Worm (Caenorhabditis elegans) whole organism, late embryonic: ENCODE results near the gene Y71H2AM.3.

Source experiments
- C08G9.2 ChIP-seq: sonication (generic microtip); optimal IDR thresholded peaks from 2 replicates; lab custom pipeline; 2016; ENCODE audit warnings: mild to moderate bottlenecking, missing genetic modification characterization, moderate library complexity, missing compliant biosample characterization
- K09A11.1 ChIP-seq: sonication (generic microtip); optimal IDR thresholded peaks from 2 replicates; lab custom pipeline; 2017; ENCODE audit warnings: antibody characterized with exemption, mild to moderate bottlenecking, missing genetic modification characterization, missing compliant biosample characterization; ENCODE audit not compliant: insufficient read depth
- ceh-18 ChIP-seq: sonication (generic microtip); optimal IDR thresholded peaks from 2 replicates; lab custom pipeline; 2016; ENCODE audit warnings: missing genetic modification characterization, missing compliant biosample characterization
- ceh-19 ChIP-seq: fragments of 200-800 bp; sonication (Bioruptor generic); optimal IDR thresholded peaks from 2 replicates; lab custom pipeline; 2018; ENCODE audit warnings: mild to moderate bottlenecking, missing genetic modification characterization, missing compliant biosample characterization
- ceh-22 ChIP-seq: sonication (generic microtip); optimal IDR thresholded peaks from 2 replicates; lab custom pipeline; 2017; ENCODE audit warnings: missing biosample characterization, missing genetic modification characterization
- ceh-30 ChIP-seq: fragments of 150-350 bp; optimal IDR thresholded peaks from 2 replicates; lab custom pipeline; 2014; ENCODE audit warnings: missing biosample characterization, missing genetic modification characterization
- ceh-48 ChIP-seq: sonication (generic microtip); optimal IDR thresholded peaks from 2 replicates; lab custom pipeline; 2016; ENCODE audit warnings: missing genetic modification characterization, inconsistent platforms, missing compliant biosample characterization
- ceh-9 ChIP-seq: sonication (generic microtip); optimal IDR thresholded peaks from 2 replicates; lab custom pipeline; 2016; ENCODE audit warnings: mild to moderate bottlenecking, missing genetic modification characterization, inconsistent platforms, missing compliant biosample characterization
- dmd-4 ChIP-seq: sonication (generic microtip); optimal IDR thresholded peaks from 2 replicates; lab custom pipeline; 2016; ENCODE audit warnings: borderline replicate concordance, missing genetic modification characterization, missing compliant biosample characterization
- dve-1 ChIP-seq: sonication (generic microtip); optimal IDR thresholded peaks from 2 replicates; lab custom pipeline; 2017; ENCODE audit warnings: antibody characterized with exemption, mild to moderate bottlenecking, missing genetic modification characterization, missing compliant biosample characterization
- elt-2 ChIP-seq: sonication (generic microtip); optimal IDR thresholded peaks from 2 replicates; lab custom pipeline; 2016; ENCODE audit warnings: missing genetic modification reagents, missing genetic modification characterization, missing compliant biosample characterization
- elt-4 ChIP-seq: sonication (generic microtip); optimal IDR thresholded peaks from 2 replicates; lab custom pipeline; 2016; ENCODE audit warnings: missing genetic modification characterization, missing compliant biosample characterization
- fkh-10 ChIP-seq: fragments of 150-350 bp; optimal IDR thresholded peaks from 2 replicates; lab custom pipeline; 2014; ENCODE audit warnings: missing biosample characterization, missing genetic modification reagents, missing genetic modification characterization
- hlh-15 ChIP-seq: sonication (generic microtip); optimal IDR thresholded peaks from 2 replicates; lab custom pipeline; 2016; ENCODE audit warnings: missing genetic modification characterization, missing compliant biosample characterization
- hlh-30 ChIP-seq: sonication (generic microtip); optimal IDR thresholded peaks from 2 replicates; lab custom pipeline; 2017; ENCODE audit warnings: antibody characterized with exemption, missing genetic modification characterization, missing compliant biosample characterization; ENCODE audit not compliant: insufficient read depth
- hlh-6 ChIP-seq: sonication (generic microtip); optimal IDR thresholded peaks from 2 replicates; lab custom pipeline; 2016; ENCODE audit warnings: missing genotype, missing genetic modification characterization, missing compliant biosample characterization
- hlh-8 ChIP-seq: sonication (generic microtip); optimal IDR thresholded peaks from 2 replicates; lab custom pipeline; 2016; ENCODE audit warnings: missing genotype, missing genetic modification characterization, missing compliant biosample characterization
- lin-11 ChIP-seq: fragments of 200-800 bp; sonication (Bioruptor generic); optimal IDR thresholded peaks from 2 replicates; lab custom pipeline; 2018; ENCODE audit warnings: mild to moderate bottlenecking, missing genetic modification characterization, missing compliant biosample characterization
- madf-2 ChIP-seq: sonication (generic microtip); optimal IDR thresholded peaks from 2 replicates; lab custom pipeline; 2017; ENCODE audit warnings: missing genetic modification characterization, missing compliant biosample characterization
- nfya-1 ChIP-seq: sonication (generic microtip); optimal IDR thresholded peaks from 2 replicates; lab custom pipeline; 2017; ENCODE audit warnings: missing genetic modification characterization, mild to moderate bottlenecking, missing compliant biosample characterization, antibody characterized with exemption, moderate library complexity
- nhr-11 ChIP-seq: fragments of 150-350 bp; optimal IDR thresholded peaks from 2 replicates; lab custom pipeline; 2014; ENCODE audit warnings: missing biosample characterization, missing genetic modification characterization
- npax-4 ChIP-seq: sonication (generic microtip); optimal IDR thresholded peaks from 2 replicates; lab custom pipeline; 2016; ENCODE audit warnings: missing genetic modification characterization, missing compliant biosample characterization
- odd-2 ChIP-seq: sonication (generic microtip); optimal IDR thresholded peaks from 2 replicates; lab custom pipeline; 2017; ENCODE audit warnings: antibody characterized with exemption, mild to moderate bottlenecking, missing genetic modification characterization, missing compliant biosample characterization
- pag-3 ChIP-seq: sonication (generic microtip); optimal IDR thresholded peaks from 2 replicates; lab custom pipeline; 2016; ENCODE audit warnings: missing compliant biosample characterization, missing genetic modification characterization, borderline replicate concordance
- pat-9 ChIP-seq: fragments of 200-800 bp; sonication (Bioruptor generic); optimal IDR thresholded peaks from 2 replicates; lab custom pipeline; 2018; ENCODE audit warnings: mild to moderate bottlenecking, missing genetic modification characterization, moderate library complexity, missing compliant biosample characterization
- pha-4 ChIP-seq: fragments of 150-350 bp; optimal IDR thresholded peaks from 2 replicates; lab custom pipeline; 2018; ENCODE audit warnings: missing biosample characterization, missing genetic modification reagents, missing genetic modification characterization
- pqm-1 ChIP-seq: sonication (generic microtip); optimal IDR thresholded peaks from 2 replicates; lab custom pipeline; 2016; ENCODE audit warnings: missing genetic modification characterization, missing compliant biosample characterization
- pros-1 ChIP-seq: fragments of 150-350 bp; optimal IDR thresholded peaks from 2 replicates; lab custom pipeline; 2014; ENCODE audit warnings: missing biosample characterization, missing genetic modification reagents, missing genetic modification characterization
- sdc-2 ChIP-seq: sonication (generic microtip); optimal IDR thresholded peaks from 2 replicates; lab custom pipeline; 2016; ENCODE audit warnings: missing genotype, missing genetic modification characterization, missing compliant biosample characterization
- syd-9 ChIP-seq: sonication (generic microtip); optimal IDR thresholded peaks from 2 replicates; lab custom pipeline; 2016; ENCODE audit warnings: mild to moderate bottlenecking, missing genetic modification characterization, moderate library complexity, missing compliant biosample characterization
- ttx-3 ChIP-seq: sonication (generic microtip); optimal IDR thresholded peaks from 2 replicates; lab custom pipeline; 2016; ENCODE audit warnings: missing genetic modification reagents, missing genetic modification characterization, missing compliant biosample characterization
- unc-3 ChIP-seq, 2 experiments: fragments of 200-800 bp in 1 of 2; sonication (Bioruptor generic) in 1 of 2; sonication (generic microtip) in 1 of 2; conservative IDR thresholded peaks in 1 of 2; optimal IDR thresholded peaks in 1 of 2; 2 replicates each; pipeline versions ENCODE4 v1.3.6 to Lab custom; 2016 to 2022; ENCODE audit warnings: missing compliant biosample characterization in 2 of 2, missing genetic modification characterization in 2 of 2, missing genetic modification reagents in 1 of 2
- unc-55 ChIP-seq: sonication (generic microtip); optimal IDR thresholded peaks from 2 replicates; lab custom pipeline; 2017; ENCODE audit warnings: missing biosample characterization, missing genetic modification reagents, missing genetic modification characterization
- unc-86 ChIP-seq: sonication (generic microtip); optimal IDR thresholded peaks from 2 replicates; lab custom pipeline; 2016; ENCODE audit warnings: missing genetic modification characterization, missing compliant biosample characterization
- ztf-16 ChIP-seq: sonication (generic microtip); optimal IDR thresholded peaks from 2 replicates; lab custom pipeline; 2017; ENCODE audit warnings: missing genetic modification characterization, missing compliant biosample characterization

The Y71H2AM.3 gene

ce11 chrIII:2769078-2769477 is 36.2 kb upstream of the Y71H2AM.3 start:
- TF ChIP-seq ceh-18 (tag; lab: Kevin White, UChicago) (no peak), sdc-2 (no peak), dmd-4 (tag; lab: Kevin White, UChicago) (no peak), ceh-30 (no peak), npax-4 (no peak), pag-3 (tag; lab: Kevin White, UChicago) (no peak), ceh-19 (GFP tag; lab: Kevin White, UChicago) (no peak), K09A11.1 (tag; lab: Kevin White, UChicago) (no peak), ceh-9 (tag; lab: Kevin White, UChicago) (no peak)
- TF ChIP-seq, all 69 proteins: peak for 0

- TF ChIP-seq pat-9 (tag; lab: Kevin White, UChicago): no peak
- no peak for TF ChIP-seq lin-11 (tag; lab: Kevin White, UChicago)
- no peak for TF ChIP-seq ttx-3 (tag; lab: Kevin White, UChicago)
- TF ChIP-seq hlh-8 (tag; lab: Kevin White, UChicago): no peak
- no peak for TF ChIP-seq pha-4 (tag; lab: Kevin White, UChicago)
- no peak for TF ChIP-seq hlh-15 (tag; lab: Kevin White, UChicago)
- TF ChIP-seq madf-2: no peak
- TF ChIP-seq dve-1 (tag; lab: Kevin White, UChicago): no peak
- TF ChIP-seq C08G9.2: no peak
- TF ChIP-seq elt-2 (tag; lab: Kevin White, UChicago): no peak
- no peak for TF ChIP-seq K09A11.1 (tag; lab: Kevin White, UChicago)
- no peak for TF ChIP-seq hlh-30 (tag; lab: Kevin White, UChicago)
- TF ChIP-seq ceh-22 (tag; lab: Kevin White, UChicago): no peak
- no peak for TF ChIP-seq syd-9 (tag; lab: Kevin White, UChicago)
- no peak for TF ChIP-seq nhr-11 (tag; lab: Kevin White, UChicago)
- no peak for TF ChIP-seq ceh-9 (tag; lab: Kevin White, UChicago)
Observed at ce11 chrIII:2770752-2771151, 34.5 kb upstream of the Y71H2AM.3 start.

ce11 chrIII:2778655-2779054 is 26.6 kb upstream of the Y71H2AM.3 start, which contains the start of gene laf-1:
Gene laf-1 (minus strand): TSS chrIII:2779053.
- no peak for TF ChIP-seq unc-86 (tag; lab: Kevin White, UChicago)
- no peak for TF ChIP-seq unc-3 (GFP tag; conservative IDR thresholded peaks at IDR 0.05; lab: Robert Waterston, UW)
- TF ChIP-seq unc-3 (tag; optimal IDR thresholded peaks at IDR 0.05; lab: Kevin White, UChicago): no peak
- TF ChIP-seq elt-4 (tag; lab: Kevin White, UChicago): peak; percentile 59

ce11 chrIII:2780283-2780682 is 24.9 kb upstream of the Y71H2AM.3 start:
- TF ChIP-seq C08G9.2: no peak
- TF ChIP-seq ceh-48 (tag; lab: Kevin White, UChicago): peak; percentile 99

ce11 chrIII:2780793-2781192 is 24.4 kb upstream of the Y71H2AM.3 start, which contains the start of gene Y71H2AM.6:
Gene Y71H2AM.6 (plus strand): TSS chrIII:2781056.
- TF ChIP-seq ztf-16 (tag; lab: Kevin White, UChicago): no peak
- peak; percentile 15 for TF ChIP-seq nfya-1
- TF ChIP-seq pat-9 (tag; lab: Kevin White, UChicago): no peak
- TF ChIP-seq, all 69 proteins: peak for 1

- TF ChIP-seq pqm-1 (tag; lab: Kevin White, UChicago) (no peak), pag-3 (tag; lab: Kevin White, UChicago) (no peak), ceh-9 (tag; lab: Kevin White, UChicago) (no peak), odd-2 (no peak), madf-2 (no peak), ceh-30 (no peak), fkh-10 (GFP tag; lab: Kevin White, UChicago) (no peak), hlh-6 (tag; lab: Kevin White, UChicago) (no peak), hlh-15 (tag; lab: Kevin White, UChicago) (no peak), K09A11.1 (tag; lab: Kevin White, UChicago) (no peak), unc-55 (GFP tag; lab: Kevin White, UChicago) (no peak), sdc-2 (no peak), pros-1 (no peak), nhr-11 (tag; lab: Kevin White, UChicago) (no peak), unc-3 (GFP tag; conservative IDR thresholded peaks at IDR 0.05; lab: Robert Waterston, UW) (no peak), unc-3 (tag; optimal IDR thresholded peaks at IDR 0.05; lab: Kevin White, UChicago) (no peak)
Observed at ce11 chrIII:2781833-2782232, 23.4 kb upstream of the Y71H2AM.3 start.
